Worm (Caenorhabditis elegans) whole organism, L1 larva: Measurements from ENCODE around the gene twk-28.

Source experiments
- irx-1 ChIP-seq: sonication (generic microtip); optimal IDR thresholded peaks from 2 replicates; lab custom pipeline; 2016; ENCODE audit warnings: missing genetic modification characterization, missing compliant biosample characterization
- mep-1 ChIP-seq: fragments of 150-350 bp; optimal IDR thresholded peaks from 2 replicates; lab custom pipeline; 2014; ENCODE audit warnings: missing biosample characterization, missing genetic modification characterization
- unc-130 ChIP-seq: fragments of 150-350 bp; optimal IDR thresholded peaks from 2 replicates; lab custom pipeline; 2017; ENCODE audit warnings: missing biosample characterization, missing genetic modification characterization, inconsistent platforms

ce11 chrX:4263820-4264219, 15.3 kb downstream of the twk-28 start:
- TF ChIP-seq mep-1 (tag; lab: Kevin White, UChicago) (no peak), unc-130 (no peak), irx-1 (tag; lab: Kevin White, UChicago) (no peak)
